Fruit fly (Drosophila melanogaster): ENCODE data around the gene Gnmt.

dm6 chr3R:12697571-12698039 lies 23.2 kb downstream of the Gnmt start:
- TF ChIP-seq cnc (optimal IDR thresholded peaks at IDR 0.05) (no peak), kay (GFP tag; ENCODE audit: borderline replicate concordance) (peak; percentile 39), Hr96 (GFP tag; optimal IDR thresholded peaks at IDR 0.05) (no peak), CG33017 (tag; optimal IDR thresholded peaks at IDR 0.05) (no peak), Mnt (GFP tag; optimal IDR thresholded peaks at IDR 0.05) (peak; percentile 56), Clk (GFP tag; optimal IDR thresholded peaks at IDR 0.05) (no peak)

All from whole organism, adult.